Worm (Caenorhabditis elegans) whole organism, mixed stage, embryonic: ENCODE data around the gene abcf-2.
A peak's percentile ranks its signal among the peaks of the same experiment; 100 is the strongest.

Experiments used
- M03D4.4 ChIP-seq: sonication (generic microtip); optimal IDR thresholded peaks from 2 replicates; lab custom pipeline; 2017; ENCODE audit warnings: mild to moderate bottlenecking, missing genetic modification characterization, missing compliant biosample characterization
- bed-3 ChIP-seq: fragments of 200-800 bp; sonication (Bioruptor generic); optimal IDR thresholded peaks from 3 replicates; lab custom pipeline; 2018; ENCODE audit warnings: mild to moderate bottlenecking, missing genetic modification characterization, moderate library complexity, missing compliant biosample characterization
- blmp-1 ChIP-seq: fragments of 150-350 bp; optimal IDR thresholded peaks from 2 replicates; lab custom pipeline; 2014; ENCODE audit warnings: missing biosample characterization, missing genetic modification characterization
- ceh-39 ChIP-seq: fragments of 150-350 bp; optimal IDR thresholded peaks from 2 replicates; lab custom pipeline; 2014; ENCODE audit warnings: missing biosample characterization, missing genetic modification characterization
- ceh-43 ChIP-seq: fragments of 200-800 bp; sonication (Bioruptor generic); optimal IDR thresholded peaks from 2 replicates; lab custom pipeline; 2018; ENCODE audit warnings: mild to moderate bottlenecking, missing genetic modification characterization, moderate library complexity, missing compliant biosample characterization
- ceh-83 ChIP-seq: fragments of 200-800 bp; sonication (Bioruptor generic); optimal IDR thresholded peaks from 2 replicates; lab custom pipeline; 2018; ENCODE audit warnings: mild to moderate bottlenecking, missing genetic modification characterization, missing compliant biosample characterization
- ces-1 ChIP-seq: fragments of 150-350 bp; optimal IDR thresholded peaks from 2 replicates; lab custom pipeline; 2014; ENCODE audit warnings: missing biosample characterization, missing genetic modification reagents, missing genetic modification characterization
- cnd-1 ChIP-seq: fragments of 200-800 bp; sonication (Bioruptor generic); optimal IDR thresholded peaks from 2 replicates; lab custom pipeline; 2018; ENCODE audit warnings: mild to moderate bottlenecking, missing genetic modification characterization, missing compliant biosample characterization
- drap-1 ChIP-seq: fragments of 200-800 bp; sonication (Bioruptor generic); optimal IDR thresholded peaks from 3 replicates; lab custom pipeline; 2018; ENCODE audit warnings: mild to moderate bottlenecking, missing genetic modification characterization, missing compliant biosample characterization
- elt-1 ChIP-seq: sonication (generic microtip); optimal IDR thresholded peaks from 2 replicates; lab custom pipeline; 2017; ENCODE audit warnings: missing genetic modification characterization, mild to moderate bottlenecking, missing compliant biosample characterization, antibody characterized with exemption, moderate library complexity, borderline replicate concordance; ENCODE audit not compliant: insufficient read depth
- elt-3 ChIP-seq: fragments of 150-350 bp; optimal IDR thresholded peaks from 2 replicates; lab custom pipeline; 2014; ENCODE audit warnings: missing biosample characterization, missing genetic modification characterization
- flh-1 ChIP-seq: fragments of 200-800 bp; sonication (Bioruptor generic); optimal IDR thresholded peaks from 2 replicates; lab custom pipeline; 2018; ENCODE audit warnings: mild to moderate bottlenecking, missing genetic modification characterization, moderate library complexity, missing compliant biosample characterization
- ham-2 ChIP-seq: fragments of 200-800 bp; sonication (Bioruptor generic); optimal IDR thresholded peaks from 2 replicates; lab custom pipeline; 2018; ENCODE audit warnings: mild to moderate bottlenecking, missing genetic modification characterization, missing compliant biosample characterization
- hlh-1 ChIP-seq: fragments of 150-350 bp; optimal IDR thresholded peaks from 2 replicates; lab custom pipeline; 2014; ENCODE audit warnings: missing biosample characterization, missing genetic modification reagents, missing genetic modification characterization
- lin-13 ChIP-seq: fragments of 150-350 bp; optimal IDR thresholded peaks from 2 replicates; lab custom pipeline; 2014; ENCODE audit warnings: missing biosample characterization, missing genetic modification characterization
- lin-32 ChIP-seq: fragments of 200-800 bp; sonication (Bioruptor generic); optimal IDR thresholded peaks from 2 replicates; lab custom pipeline; 2018; ENCODE audit warnings: mild to moderate bottlenecking, missing genetic modification characterization, missing compliant biosample characterization
- lsy-2 ChIP-seq: fragments of 150-350 bp; optimal IDR thresholded peaks from 2 replicates; lab custom pipeline; 2014; ENCODE audit warnings: missing biosample characterization, missing genetic modification characterization
- mab-5 ChIP-seq: fragments of 150-350 bp; optimal IDR thresholded peaks from 2 replicates; lab custom pipeline; 2014; ENCODE audit warnings: missing biosample characterization, missing genetic modification characterization
- mep-1 ChIP-seq: fragments of 150-350 bp; optimal IDR thresholded peaks from 2 replicates; lab custom pipeline; 2017; ENCODE audit warnings: missing biosample characterization, missing genetic modification reagents, missing genetic modification characterization, inconsistent platforms
- mls-2 ChIP-seq: sonication (generic microtip); optimal IDR thresholded peaks from 2 replicates; lab custom pipeline; 2016; ENCODE audit warnings: mild to moderate bottlenecking, missing genetic modification characterization, moderate library complexity, missing compliant biosample characterization
- nhr-12 ChIP-seq: fragments of 150-350 bp; optimal IDR thresholded peaks from 2 replicates; lab custom pipeline; 2014; ENCODE audit warnings: missing biosample characterization, missing genetic modification characterization
- nhr-2 ChIP-seq: fragments of 150-350 bp; optimal IDR thresholded peaks from 2 replicates; lab custom pipeline; 2014; ENCODE audit warnings: missing biosample characterization, missing genetic modification characterization
- nhr-237 ChIP-seq: fragments of 150-350 bp; optimal IDR thresholded peaks from 2 replicates; lab custom pipeline; 2014; ENCODE audit warnings: missing biosample characterization, missing genetic modification characterization
- nhr-28 ChIP-seq: fragments of 150-350 bp; optimal IDR thresholded peaks from 2 replicates; lab custom pipeline; 2014; ENCODE audit warnings: missing biosample characterization, missing genetic modification characterization
- nhr-76 ChIP-seq: sonication (generic microtip); optimal IDR thresholded peaks from 2 replicates; lab custom pipeline; 2017; ENCODE audit warnings: missing biosample characterization, missing genetic modification characterization
- pha-4 ChIP-seq: fragments of 150-350 bp; optimal IDR thresholded peaks from 2 replicates; lab custom pipeline; 2018; ENCODE audit warnings: missing biosample characterization, missing genetic modification reagents, missing genetic modification characterization
- sem-2 ChIP-seq: fragments of 200-800 bp; sonication (Bioruptor generic); optimal IDR thresholded peaks from 2 replicates; lab custom pipeline; 2018; ENCODE audit warnings: mild to moderate bottlenecking, missing genetic modification characterization, missing compliant biosample characterization
- snpc-4 ChIP-seq: fragments of 150-350 bp; optimal IDR thresholded peaks from 2 replicates; lab custom pipeline; 2014; ENCODE audit warnings: missing biosample characterization, missing genetic modification characterization
- sptf-1 ChIP-seq: sonication (generic microtip); optimal IDR thresholded peaks from 2 replicates; lab custom pipeline; 2017; ENCODE audit warnings: mild to moderate bottlenecking, missing genetic modification characterization, moderate library complexity, missing compliant biosample characterization
- tbx-8 ChIP-seq: fragments of 200-800 bp; sonication (Bioruptor generic); optimal IDR thresholded peaks from 2 replicates; lab custom pipeline; 2018; ENCODE audit warnings: mild to moderate bottlenecking, missing genetic modification characterization, moderate library complexity, missing compliant biosample characterization
- unc-120 ChIP-seq: sonication (generic microtip); optimal IDR thresholded peaks from 2 replicates; lab custom pipeline; 2017; ENCODE audit warnings: missing genetic modification characterization, missing compliant biosample characterization; ENCODE audit not compliant: poor library complexity, severe bottlenecking
- unc-39 ChIP-seq: fragments of 150-350 bp; optimal IDR thresholded peaks from 2 replicates; lab custom pipeline; 2014; ENCODE audit warnings: missing biosample characterization, missing genetic modification characterization
- unc-62 ChIP-seq: fragments of 150-350 bp; optimal IDR thresholded peaks from 2 replicates; lab custom pipeline; 2014; ENCODE audit warnings: missing biosample characterization, missing genetic modification reagents, missing genetic modification characterization
- zip-8 ChIP-seq: fragments of 150-350 bp; optimal IDR thresholded peaks from 2 replicates; lab custom pipeline; 2014; ENCODE audit warnings: missing biosample characterization, missing genetic modification characterization
- ztf-11 ChIP-seq: fragments of 150-350 bp; optimal IDR thresholded peaks from 2 replicates; lab custom pipeline; 2014; ENCODE audit warnings: missing biosample characterization, missing genetic modification characterization

The abcf-2 gene

ce11 chrIII:13462965-13463783 lies 1.1 kb upstream of the abcf-2 start, which contains the start of gene ant-1.1:
ant-1.1 (plus strand) TSS chrIII:13463163.
- TF ChIP-seq lsy-2 (tag; lab: Kevin White, UChicago): peak; percentile 99
- no peak for TF ChIP-seq zip-8 (tag; lab: Kevin White, UChicago)
- no peak for TF ChIP-seq blmp-1
- peak; percentile 91 for TF ChIP-seq pha-4 (tag; lab: Kevin White, UChicago)
- TF ChIP-seq mab-5 (tag; lab: Kevin White, UChicago): no peak
- no peak for TF ChIP-seq nhr-28 (tag; lab: Kevin White, UChicago)
- TF ChIP-seq nhr-237: peak; percentile 94
- TF ChIP-seq mep-1: peak; percentile 83
- TF ChIP-seq bed-3 (GFP tag; lab: Kevin White, UChicago): peak; percentile 18
- TF ChIP-seq unc-39 (tag; lab: Kevin White, UChicago): no peak
- no peak for TF ChIP-seq nhr-12 (tag; lab: Kevin White, UChicago)
- TF ChIP-seq ceh-43 (GFP tag; lab: Kevin White, UChicago): peak; percentile 37
- no peak for TF ChIP-seq ztf-11 (tag; lab: Kevin White, UChicago)
- TF ChIP-seq sptf-1 (tag; lab: Kevin White, UChicago): peak; percentile 82
- no peak for TF ChIP-seq elt-3 (tag; lab: Kevin White, UChicago)
- peak; percentile 21 for TF ChIP-seq cnd-1 (tag; lab: Kevin White, UChicago)
- no peak for TF ChIP-seq tbx-8 (GFP tag; lab: Kevin White, UChicago)
- TF ChIP-seq nhr-2 (tag; lab: Kevin White, UChicago): peak; percentile 38
- TF ChIP-seq M03D4.4 (tag; lab: Kevin White, UChicago): peak; percentile 50
- peak; percentile 65 for TF ChIP-seq ceh-83 (GFP tag; lab: Kevin White, UChicago)
- no peak for TF ChIP-seq elt-1
- no peak for TF ChIP-seq unc-62 (GFP tag; lab: Kevin White, UChicago)
- TF ChIP-seq drap-1: peak; percentile 56
- TF ChIP-seq ceh-39 (tag; lab: Kevin White, UChicago): peak; percentile 54
- TF ChIP-seq lin-13 (tag; lab: Kevin White, UChicago): peak; percentile 90
- no peak for TF ChIP-seq flh-1
- TF ChIP-seq snpc-4 (tag; lab: Kevin White, UChicago): no peak
- TF ChIP-seq sem-2 (GFP tag; lab: Kevin White, UChicago): no peak
- TF ChIP-seq mls-2: peak; percentile 74
- TF ChIP-seq unc-120 (tag; lab: Kevin White, UChicago): peak; percentile 86
- TF ChIP-seq ham-2: peak; percentile 6
- no peak for TF ChIP-seq nhr-76 (tag; lab: Kevin White, UChicago)
- peak; percentile 49 for TF ChIP-seq hlh-1 (tag; lab: Kevin White, UChicago)
- TF ChIP-seq lin-32 (GFP tag; lab: Kevin White, UChicago): peak; percentile 16
- peak; percentile 42 for TF ChIP-seq ces-1 (GFP tag; lab: Kevin White, UChicago)

ce11 chrIII:13461535-13461934 lies 503 bp downstream of the abcf-2 start:
- TF ChIP-seq nhr-2 (tag; lab: Kevin White, UChicago) (no peak), lin-13 (tag; lab: Kevin White, UChicago) (no peak)
- TF ChIP-seq, all 35 proteins: peak for 0

ce11 chrIII:13458978-13459596 lies 3.0 kb downstream of the abcf-2 start, which contains the start of gene tag-164:
tag-164 (plus strand) TSS chrIII:13459546.
- TF ChIP-seq mab-5 (tag; lab: Kevin White, UChicago) (no peak), blmp-1 (no peak), unc-62 (GFP tag; lab: Kevin White, UChicago) (no peak), flh-1 (no peak), nhr-237 (no peak), nhr-76 (tag; lab: Kevin White, UChicago) (no peak), mls-2 (no peak), zip-8 (tag; lab: Kevin White, UChicago) (no peak), sptf-1 (tag; lab: Kevin White, UChicago) (no peak), ztf-11 (tag; lab: Kevin White, UChicago) (no peak), lin-32 (GFP tag; lab: Kevin White, UChicago) (no peak), tbx-8 (GFP tag; lab: Kevin White, UChicago) (no peak), cnd-1 (tag; lab: Kevin White, UChicago) (no peak), lsy-2 (tag; lab: Kevin White, UChicago) (no peak), nhr-2 (tag; lab: Kevin White, UChicago) (no peak), M03D4.4 (tag; lab: Kevin White, UChicago) (no peak), nhr-12 (tag; lab: Kevin White, UChicago) (no peak), bed-3 (GFP tag; lab: Kevin White, UChicago) (no peak)
